Fruit fly (Drosophila melanogaster) whole organism, embryonic: ENCODE results near the gene CG43814.

ENCODE experiments used
- Atf3 ChIP-seq: fragments of 200-800 bp; sonication (Bioruptor generic); optimal IDR thresholded peaks from 3 replicates; lab custom pipeline; 2016; ENCODE audit warnings: missing biosample characterization, missing genetic modification characterization
- BEAF-32 ChIP-seq: fragments of 200-800 bp; sonication (Bioruptor generic); optimal IDR thresholded peaks from 3 replicates; lab custom pipeline; 2017; ENCODE audit warnings: missing biosample characterization, missing genetic modification characterization, mild to moderate bottlenecking, moderate library complexity, missing genetic modification reagents
- CG31388 ChIP-seq: fragments of 200-800 bp; sonication (Bioruptor generic); optimal IDR thresholded peaks from 2 replicates; lab custom pipeline; 2016; ENCODE audit warnings: missing biosample characterization, missing genetic modification characterization
- CG9609 ChIP-seq: fragments of 200-800 bp; sonication (Bioruptor generic); optimal IDR thresholded peaks from 3 replicates; lab custom pipeline; 2016; ENCODE audit warnings: missing biosample characterization, missing genetic modification characterization
- Elba2 ChIP-seq: fragments of 200-800 bp; sonication (Bioruptor generic); optimal IDR thresholded peaks from 3 replicates; lab custom pipeline; 2016; ENCODE audit warnings: missing biosample characterization, missing genetic modification characterization
- Hey ChIP-seq: fragments of 200-800 bp; sonication (Bioruptor generic); optimal IDR thresholded peaks from 3 replicates; lab custom pipeline; 2018; ENCODE audit warnings: missing biosample characterization, mild to moderate bottlenecking, missing genetic modification characterization
- dmrt11E ChIP-seq: fragments of 200-800 bp; sonication (Bioruptor generic); optimal IDR thresholded peaks from 3 replicates; lab custom pipeline; 2018; ENCODE audit warnings: missing biosample characterization, mild to moderate bottlenecking, missing genetic modification characterization, moderate library complexity
- mld ChIP-seq: fragments of 200-800 bp; sonication (Bioruptor generic); IDR thresholded peaks from 3 replicates; pipeline ENCODE4 v1.3.6; 2022; ENCODE audit warnings: missing biosample characterization, missing genetic modification characterization; ENCODE audit not compliant: partially characterized antibody
- ro ChIP-seq: fragments of 200-800 bp; sonication (Bioruptor generic); IDR thresholded peaks from 2 replicates; pipeline ENCODE4 v1.3.6; 2022; ENCODE audit warnings: missing biosample characterization, missing genetic modification characterization

dm6 chr2L:18818397-18818796 lies 13.2 kb upstream of the CG43814 start:
- TF ChIP-seq BEAF-32 (GFP tag; lab: Kevin White, UChicago): no peak
- no peak for TF ChIP-seq dmrt11E (tag; lab: Kevin White, UChicago)
- TF ChIP-seq CG9609 (GFP tag; lab: Kevin White, UChicago): no peak
- TF ChIP-seq mld (GFP tag; lab: Robert Waterston, UW): no peak
- no peak for TF ChIP-seq Atf3
- TF ChIP-seq Hey: no peak
- no peak for TF ChIP-seq Elba2 (GFP tag; lab: Kevin White, UChicago)
- no peak for TF ChIP-seq ro (GFP tag; lab: Robert Waterston, UW)
- TF ChIP-seq CG31388 (GFP tag; lab: Kevin White, UChicago): no peak
